Worm (Caenorhabditis elegans): ENCODE results near the gene flp-17.
"Not testable (repeated sequence)": the region's sequence is repeated elsewhere in the genome, so short reads cannot be mapped to it uniquely, and the experiment has no call there.

DNA sequence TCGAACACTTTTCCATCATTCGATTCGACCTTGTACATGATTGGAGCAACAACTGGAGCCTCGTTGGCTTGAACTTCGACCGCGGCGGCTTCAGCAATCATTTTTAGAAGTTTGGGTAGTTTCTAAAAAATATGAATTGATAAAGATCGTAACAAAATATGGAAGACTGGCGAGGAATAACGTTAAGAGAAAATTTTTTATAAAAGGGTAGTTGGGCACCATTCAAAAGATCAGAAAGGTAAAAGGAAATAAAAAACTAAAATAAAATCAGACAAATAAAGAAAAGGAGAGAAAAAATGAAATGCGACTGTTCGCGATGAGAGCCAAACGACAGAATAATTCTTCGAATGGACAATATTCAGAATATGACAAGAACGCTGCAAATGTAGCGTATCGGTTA is 26.0 kb downstream of the flp-17 start, which contains the start of gene skr-8:
- TF ChIP-seq ceh-36 (tag; optimal IDR thresholded peaks at IDR 0.05); hnd-1 (tag; optimal IDR thresholded peaks at IDR 0.05); tbx-11 (GFP tag; IDR thresholded peaks at IDR 0.05); ama-1 (optimal IDR thresholded peaks at IDR 0.05); tbx-37 (GFP tag; conservative IDR thresholded peaks at IDR 0.05): not testable (repeated sequence)
